Fruit fly (Drosophila melanogaster) whole organism, embryonic: Measurements from ENCODE around the gene CG31717.

Experiments used
- Atf-2 ChIP-seq: fragments of 200-800 bp; sonication (Bioruptor generic); optimal IDR thresholded peaks from 2 replicates; lab custom pipeline; 2016; ENCODE audit warnings: missing biosample characterization, missing genetic modification characterization
- CG12744 ChIP-seq: fragments of 200-800 bp; sonication (Bioruptor generic); optimal IDR thresholded peaks from 2 replicates; lab custom pipeline; 2016; ENCODE audit warnings: missing biosample characterization, missing genetic modification characterization
- CG13287 ChIP-seq: fragments of 200-800 bp; sonication (Bioruptor generic); IDR thresholded peaks from 2 replicates; pipeline ENCODE4 v1.3.6; 2022; ENCODE audit warnings: missing biosample characterization, missing genetic modification characterization; ENCODE audit not compliant: partially characterized antibody
- CG13624 ChIP-seq: fragments of 200-800 bp; sonication (Bioruptor generic); optimal IDR thresholded peaks from 2 replicates; lab custom pipeline; 2016; ENCODE audit warnings: missing biosample characterization, missing genetic modification characterization
- CG14860 ChIP-seq: fragments of 200-800 bp; sonication (Bioruptor generic); IDR thresholded peaks from 3 replicates; pipeline ENCODE4 v1.3.6; 2022; ENCODE audit warnings: missing biosample characterization, missing genetic modification characterization; ENCODE audit not compliant: partially characterized antibody
- CG1602 ChIP-seq: fragments of 200-800 bp; sonication (Bioruptor generic); optimal IDR thresholded peaks from 3 replicates; lab custom pipeline; 2016; ENCODE audit warnings: missing biosample characterization, missing genetic modification characterization
- CG16813 ChIP-seq: fragments of 200-800 bp; sonication (Bioruptor generic); IDR thresholded peaks from 3 replicates; pipeline ENCODE4 v1.3.6; 2022; ENCODE audit warnings: missing biosample characterization, missing genetic modification characterization; ENCODE audit not compliant: partially characterized antibody
- CG17328 ChIP-seq: fragments of 200-800 bp; sonication (Bioruptor generic); IDR thresholded peaks from 2 replicates; pipeline ENCODE4 v1.3.6; 2022; ENCODE audit warnings: missing biosample characterization, missing genetic modification characterization
- CG17912 ChIP-seq: fragments of 200-800 bp; sonication (Bioruptor generic); optimal IDR thresholded peaks from 2 replicates; lab custom pipeline; 2018; ENCODE audit warnings: missing biosample characterization, mild to moderate bottlenecking, missing genetic modification characterization
- CG18619 ChIP-seq: fragments of 200-800 bp; sonication (Bioruptor generic); optimal IDR thresholded peaks from 3 replicates; lab custom pipeline; 2017; ENCODE audit warnings: missing biosample characterization, mild to moderate bottlenecking, missing genetic modification characterization
- CG30403 ChIP-seq: fragments of 200-800 bp; sonication (Bioruptor generic); optimal IDR thresholded peaks from 3 replicates; lab custom pipeline; 2016; ENCODE audit warnings: missing biosample characterization, missing genetic modification characterization
- CG3838 ChIP-seq: fragments of 200-800 bp; sonication (Bioruptor generic); optimal IDR thresholded peaks from 3 replicates; lab custom pipeline; 2016; ENCODE audit warnings: missing biosample characterization, missing genetic modification characterization
- CG4328 ChIP-seq: fragments of 200-800 bp; sonication (Bioruptor generic); optimal IDR thresholded peaks from 3 replicates; lab custom pipeline; 2017; ENCODE audit warnings: missing biosample characterization, missing genetic modification reagents, missing genetic modification characterization
- CG5953 ChIP-seq: fragments of 200-800 bp; sonication (Bioruptor generic); IDR thresholded peaks from 2 replicates; pipeline ENCODE4 v1.3.6; 2022; ENCODE audit warnings: missing biosample characterization, missing genetic modification characterization
- CG6254 ChIP-seq: fragments of 200-800 bp; sonication (Bioruptor generic); optimal IDR thresholded peaks from 3 replicates; lab custom pipeline; 2017; ENCODE audit warnings: mild to moderate bottlenecking, missing biosample characterization, missing genetic modification reagents, missing genetic modification characterization
- CG6654 ChIP-seq: fragments of 200-800 bp; sonication (Bioruptor generic); optimal IDR thresholded peaks from 2 replicates; lab custom pipeline; 2017; ENCODE audit warnings: missing biosample characterization, mild to moderate bottlenecking, missing genetic modification characterization
- CG7839 ChIP-seq: fragments of 200-800 bp; sonication (Bioruptor generic); optimal IDR thresholded peaks from 3 replicates; lab custom pipeline; 2018; ENCODE audit warnings: missing biosample characterization, mild to moderate bottlenecking, missing genetic modification characterization, moderate library complexity
- CG8281 ChIP-seq: fragments of 200-800 bp; sonication (Bioruptor generic); optimal IDR thresholded peaks from 2 replicates; lab custom pipeline; 2018; ENCODE audit warnings: missing biosample characterization, mild to moderate bottlenecking, missing genetic modification characterization, moderate library complexity
- CG8924 ChIP-seq: fragments of 200-800 bp; optimal IDR thresholded peaks from 3 replicates; lab custom pipeline; 2019; ENCODE audit warnings: missing biosample characterization, mild to moderate bottlenecking, missing genetic modification characterization, moderate library complexity
- CG9215 ChIP-seq: fragments of 200-800 bp; sonication (Bioruptor generic); IDR thresholded peaks from 2 replicates; pipeline ENCODE4 v1.3.6; 2022; ENCODE audit warnings: missing biosample characterization, missing genetic modification characterization
- Dad ChIP-seq: fragments of 200-800 bp; sonication (Bioruptor generic); optimal IDR thresholded peaks from 3 replicates; lab custom pipeline; 2016; ENCODE audit warnings: missing biosample characterization, missing genetic modification characterization
- Dbx ChIP-seq: fragments of 200-800 bp; sonication (Bioruptor generic); IDR thresholded peaks from 3 replicates; pipeline ENCODE4 v1.3.6; 2022; ENCODE audit warnings: missing biosample characterization, missing genetic modification characterization
- HLH54F ChIP-seq: fragments of 200-800 bp; sonication (Bioruptor generic); optimal IDR thresholded peaks from 3 replicates; lab custom pipeline; 2016; ENCODE audit warnings: missing biosample characterization, missing genetic modification characterization
- Hey ChIP-seq: fragments of 200-800 bp; sonication (Bioruptor generic); optimal IDR thresholded peaks from 3 replicates; lab custom pipeline; 2018; ENCODE audit warnings: missing biosample characterization, mild to moderate bottlenecking, missing genetic modification characterization
- Kr ChIP-seq: fragments of 200-800 bp; sonication (Bioruptor generic); optimal IDR thresholded peaks from 2 replicates; lab custom pipeline; 2017; ENCODE audit warnings: missing biosample characterization, mild to moderate bottlenecking, missing genetic modification characterization
- Myb ChIP-seq: fragments of 200-800 bp; sonication (Bioruptor generic); optimal IDR thresholded peaks from 2 replicates; lab custom pipeline; 2016; ENCODE audit warnings: missing biosample characterization, missing genetic modification characterization
- NC2β ChIP-seq: fragments of 200-800 bp; sonication (Bioruptor generic); optimal IDR thresholded peaks from 2 replicates; lab custom pipeline; 2016; ENCODE audit warnings: missing biosample characterization, missing genetic modification characterization
- Neu2 ChIP-seq: fragments of 200-800 bp; sonication (Bioruptor generic); optimal IDR thresholded peaks from 3 replicates; lab custom pipeline; 2016; ENCODE audit warnings: missing biosample characterization, missing genetic modification characterization, borderline replicate concordance
- Nf-YC ChIP-seq: fragments of 200-800 bp; optimal IDR thresholded peaks from 3 replicates; lab custom pipeline; 2019; ENCODE audit warnings: missing biosample characterization, mild to moderate bottlenecking, missing genetic modification characterization, moderate library complexity
- Ssrp ChIP-seq: fragments of 200-800 bp; sonication (Bioruptor generic); optimal IDR thresholded peaks from 2 replicates; lab custom pipeline; 2018; ENCODE audit warnings: missing biosample characterization, mild to moderate bottlenecking, missing genetic modification characterization, moderate library complexity
- ab ChIP-seq: fragments of 200-800 bp; sonication (Bioruptor generic); optimal IDR thresholded peaks from 2 replicates; lab custom pipeline; 2016; ENCODE audit warnings: missing biosample characterization, missing genetic modification characterization
- btn ChIP-seq: fragments of 200-800 bp; sonication (Bioruptor generic); optimal IDR thresholded peaks from 2 replicates; lab custom pipeline; 2016; ENCODE audit warnings: missing biosample characterization, missing genetic modification characterization
- chn ChIP-seq: fragments of 200-800 bp; sonication (Bioruptor generic); optimal IDR thresholded peaks from 2 replicates; lab custom pipeline; 2016; ENCODE audit warnings: missing biosample characterization, missing genetic modification characterization
- dpn ChIP-seq, 2 experiments: fragments of 200-800 bp; sonication (Bioruptor generic); optimal IDR thresholded peaks; 3 replicates each; lab custom pipeline; 2016; ENCODE audit warnings: missing biosample characterization in 2 of 2, missing genetic modification characterization in 2 of 2
- fd102C ChIP-seq: fragments of 200-800 bp; sonication (Bioruptor generic); optimal IDR thresholded peaks from 2 replicates; lab custom pipeline; 2018; ENCODE audit warnings: missing biosample characterization, mild to moderate bottlenecking, missing genetic modification characterization, moderate library complexity
- fd96Cb ChIP-seq: fragments of 200-800 bp; sonication (Bioruptor generic); optimal IDR thresholded peaks from 2 replicates; lab custom pipeline; 2018; ENCODE audit warnings: missing biosample characterization, mild to moderate bottlenecking, missing genetic modification characterization, moderate library complexity
- ftz-f1 ChIP-seq: fragments of 200-800 bp; sonication (Bioruptor generic); optimal IDR thresholded peaks from 2 replicates; lab custom pipeline; 2016; ENCODE audit warnings: missing biosample characterization, missing genetic modification characterization
- hb ChIP-seq: fragments of 200-800 bp; sonication (Bioruptor generic); IDR thresholded peaks from 3 replicates; pipeline ENCODE4 v1.3.6; 2022; ENCODE audit warnings: missing biosample characterization, missing genetic modification characterization; ENCODE audit not compliant: partially characterized antibody
- inv ChIP-seq: fragments of 200-800 bp; sonication (Bioruptor generic); IDR thresholded peaks from 2 replicates; pipeline ENCODE4 v1.3.6; 2022; ENCODE audit warnings: missing biosample characterization, missing genetic modification characterization; ENCODE audit not compliant: partially characterized antibody
- jing ChIP-seq: fragments of 200-800 bp; sonication (Bioruptor generic); optimal IDR thresholded peaks from 2 replicates; lab custom pipeline; 2018; ENCODE audit warnings: missing biosample characterization, mild to moderate bottlenecking, missing genetic modification characterization
- knrl ChIP-seq: fragments of 200-800 bp; sonication (Bioruptor generic); IDR thresholded peaks from 3 replicates; pipeline ENCODE4 v1.3.6; 2022; ENCODE audit warnings: missing biosample characterization, missing genetic modification characterization; ENCODE audit not compliant: partially characterized antibody
- org-1 ChIP-seq: fragments of 200-800 bp; sonication (Bioruptor generic); optimal IDR thresholded peaks from 2 replicates; lab custom pipeline; 2017; ENCODE audit warnings: missing biosample characterization, missing genetic modification characterization
- pzg ChIP-seq: fragments of 200-800 bp; sonication (Bioruptor generic); optimal IDR thresholded peaks from 3 replicates; lab custom pipeline; 2018; ENCODE audit warnings: missing biosample characterization, mild to moderate bottlenecking, missing genetic modification characterization, moderate library complexity
- scrt ChIP-seq: fragments of 200-800 bp; sonication (Bioruptor generic); optimal IDR thresholded peaks from 2 replicates; lab custom pipeline; 2018; ENCODE audit warnings: missing biosample characterization, mild to moderate bottlenecking, missing genetic modification characterization, moderate library complexity
- seq ChIP-seq: fragments of 200-800 bp; sonication (Bioruptor generic); IDR thresholded peaks from 2 replicates; pipeline ENCODE4 v1.3.6; 2022; ENCODE audit warnings: missing biosample characterization, missing genetic modification characterization
- sima ChIP-seq: fragments of 200-800 bp; sonication (Bioruptor generic); optimal IDR thresholded peaks from 2 replicates; lab custom pipeline; 2016; ENCODE audit warnings: missing biosample characterization, missing genetic modification characterization
- sob ChIP-seq: fragments of 200-800 bp; sonication (Bioruptor generic); IDR thresholded peaks from 2 replicates; pipeline ENCODE4 v1.3.6; 2022; ENCODE audit warnings: missing biosample characterization, missing genetic modification characterization
- vfl ChIP-seq: fragments of 200-800 bp; sonication (Bioruptor generic); optimal IDR thresholded peaks from 2 replicates; lab custom pipeline; 2016; ENCODE audit warnings: missing biosample characterization, missing genetic modification characterization

CG31717 gene

DNA sequence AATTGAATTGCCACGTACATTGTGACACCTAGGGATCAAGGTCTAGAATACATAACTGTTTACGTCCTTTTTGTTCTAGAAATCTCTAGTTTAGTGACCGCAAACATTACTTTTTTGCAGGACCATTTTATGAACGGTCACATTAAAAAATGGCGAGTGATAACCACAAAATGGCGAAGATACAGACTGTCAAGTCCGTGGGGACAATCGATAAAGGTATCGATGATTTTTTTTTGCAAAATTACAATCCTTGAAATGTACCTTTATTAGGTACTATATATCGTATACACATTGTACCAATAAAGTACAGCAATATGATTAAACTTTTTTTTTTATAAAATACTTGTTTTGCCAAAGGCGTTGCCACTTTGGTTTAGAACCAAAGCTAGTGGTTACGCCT, 20.1 kb upstream of the CG31717 start (continued):
- no peak for TF ChIP-seq HLH54F (GFP tag; lab: Kevin White, UChicago)
- TF ChIP-seq NC2β (GFP tag; lab: Kevin White, UChicago): no peak
- TF ChIP-seq knrl (GFP tag; lab: Robert Waterston, UW): peak; percentile 42; the same call in 1 of the 3 replicates
- no peak for TF ChIP-seq CG13624 (GFP tag; lab: Kevin White, UChicago)
- TF ChIP-seq CG4328: no peak
- 0 out of 3 replicates have a peak, but pooled peaks have one; percentile 35 for TF ChIP-seq CG14860 (GFP tag; lab: Robert Waterston, UW)
- no peak for TF ChIP-seq CG5953 (GFP tag; lab: Robert Waterston, UW)
- TF ChIP-seq CG12744: no peak
- no peak for TF ChIP-seq CG7839 (tag; lab: Kevin White, UChicago)
- TF ChIP-seq inv (GFP tag; lab: Robert Waterston, UW): peak; percentile 37; the same call in 1 of the 2 replicates
- TF ChIP-seq Myb (GFP tag; lab: Kevin White, UChicago): no peak
- no peak for TF ChIP-seq CG6254 (GFP tag; lab: Kevin White, UChicago)
- no peak for TF ChIP-seq Ssrp (tag; lab: Kevin White, UChicago)
- no peak for TF ChIP-seq hb (GFP tag; lab: Robert Waterston, UW)
- no peak for TF ChIP-seq CG3838
- TF ChIP-seq Hey: no peak
- TF ChIP-seq fd96Cb (tag; lab: Kevin White, UChicago): no peak
- peak; percentile 64 for TF ChIP-seq CG13287 (GFP tag; lab: Robert Waterston, UW)
- no peak for TF ChIP-seq jing (GFP tag; lab: Kevin White, UChicago)
- TF ChIP-seq CG8281 (tag; lab: Kevin White, UChicago): no peak
- TF ChIP-seq seq: peak; percentile 25; the same call in 1 of the 2 replicates
- TF ChIP-seq CG17328 (GFP tag; lab: Robert Waterston, UW): no peak
- no peak for TF ChIP-seq CG8924 (tag; lab: Kevin White, UChicago)
- TF ChIP-seq Atf-2: no peak
- peak; percentile 96 for TF ChIP-seq Neu2
- TF ChIP-seq CG1602 (GFP tag; lab: Kevin White, UChicago): no peak
- TF ChIP-seq CG9215 (GFP tag; lab: Robert Waterston, UW): no peak
- no peak for TF ChIP-seq dpn (GFP tag; optimal IDR thresholded peaks at IDR 0.05; lab: Kevin White, UChicago)
- TF ChIP-seq Dbx (GFP tag; lab: Robert Waterston, UW): no peak
- TF ChIP-seq pzg: peak; percentile 13
- no peak for TF ChIP-seq Nf-YC (tag; lab: Kevin White, UChicago)
- no peak for TF ChIP-seq ab
- no peak for TF ChIP-seq CG18619 (GFP tag; lab: Kevin White, UChicago)
- peak; percentile 62; the same call in 2 of the 3 replicates for TF ChIP-seq CG16813 (GFP tag; lab: Robert Waterston, UW)
- TF ChIP-seq sob (GFP tag; lab: Robert Waterston, UW): no peak
- TF ChIP-seq sima: no peak
- TF ChIP-seq scrt (GFP tag; lab: Kevin White, UChicago): no peak
- TF ChIP-seq chn (GFP tag; lab: Kevin White, UChicago): no peak
- TF ChIP-seq CG17912 (GFP tag; lab: Kevin White, UChicago): no peak
- no peak for TF ChIP-seq btn (GFP tag; lab: Kevin White, UChicago)
- TF ChIP-seq org-1 (GFP tag; lab: Kevin White, UChicago): no peak
- TF ChIP-seq ftz-f1: no peak
- TF ChIP-seq vfl (GFP tag; lab: Kevin White, UChicago): no peak
- TF ChIP-seq Dad (GFP tag; lab: Kevin White, UChicago): no peak
- no peak for TF ChIP-seq CG6654
- TF ChIP-seq fd102C (GFP tag; lab: Kevin White, UChicago): no peak
- TF ChIP-seq CG30403 (GFP tag; lab: Kevin White, UChicago): no peak
- no peak for TF ChIP-seq Kr (GFP tag; lab: Kevin White, UChicago)
